Worm (Caenorhabditis elegans): ENCODE measurements around the gene W06G6.11.

DNA sequence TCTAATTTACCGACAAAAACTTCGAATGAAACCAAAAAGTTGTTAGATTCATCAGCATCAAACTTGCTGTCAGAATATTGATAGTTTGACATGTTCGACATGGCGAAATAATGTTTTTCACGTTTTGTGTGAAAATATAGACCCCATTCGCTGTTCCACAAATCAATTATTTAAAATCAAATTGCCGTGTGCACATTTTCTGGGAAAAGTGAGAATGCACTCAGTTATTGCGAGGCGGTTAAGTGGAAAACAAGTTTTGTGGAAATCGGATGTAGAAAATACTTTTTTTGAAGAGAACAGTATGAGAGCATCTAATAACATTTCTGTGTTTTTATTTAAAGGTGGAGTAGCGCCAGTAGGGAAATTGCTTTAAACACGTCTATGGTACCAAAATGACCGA is 44.6 kb upstream of the W06G6.11 start, which contains the start of gene srw-42:
- no peak for TF ChIP-seq unc-62 (GFP tag; optimal IDR thresholded peaks at IDR 0.05)
- no peak for TF ChIP-seq ceh-58 (GFP tag; IDR thresholded peaks at IDR 0.05)
- no peak for TF ChIP-seq athp-1 (tag; optimal IDR thresholded peaks at IDR 0.05)
- TF ChIP-seq lin-35 (GFP tag; optimal IDR thresholded peaks at IDR 0.05) = no peak
- TF ChIP-seq chd-7 (tag; optimal IDR thresholded peaks at IDR 0.05) = no peak
- no peak for TF ChIP-seq hrde-1 (tag; optimal IDR thresholded peaks at IDR 0.05; ENCODE audit: borderline replicate concordance)
- TF ChIP-seq lin-26 (GFP tag; IDR thresholded peaks at IDR 0.05) = no peak
- TF ChIP-seq tbx-9 (tag; optimal IDR thresholded peaks at IDR 0.05; ENCODE audit: borderline replicate concordance) = no peak
- no peak for TF ChIP-seq repo-1 (tag; optimal IDR thresholded peaks at IDR 0.05)
- TF ChIP-seq F23B12.7 (tag; optimal IDR thresholded peaks at IDR 0.05; ENCODE audit: insufficient read depth) = no peak
- no peak for TF ChIP-seq ama-1 (optimal IDR thresholded peaks at IDR 0.05)
- no peak for TF ChIP-seq ama-1 (GFP tag; optimal IDR thresholded peaks at IDR 0.05)
- no peak for TF ChIP-seq zim-3 (tag; optimal IDR thresholded peaks at IDR 0.05)
